Worm (Caenorhabditis elegans) whole organism, midembryonic: Measurements from ENCODE around the gene Y46G5A.14.

Source experiments
- T22C8.4 ChIP-seq: fragments of 200-800 bp; sonication (Bioruptor generic); IDR thresholded peaks from 2 replicates; pipeline ENCODE4 v1.3.6; 2022; ENCODE audit warnings: missing genetic modification characterization, missing compliant biosample characterization
- ref-1 ChIP-seq: fragments of 200-800 bp; sonication (Bioruptor generic); conservative IDR thresholded peaks from 2 replicates; pipeline ENCODE4 v1.3.6; 2022; ENCODE audit warnings: missing genetic modification reagents, missing genetic modification characterization, missing compliant biosample characterization
- ztf-29 ChIP-seq: fragments of 200-800 bp; sonication (Bioruptor generic); IDR thresholded peaks from 2 replicates; pipeline ENCODE4 v1.3.6; 2022; ENCODE audit warnings: missing genetic modification reagents, missing genetic modification characterization, missing compliant biosample characterization

- TF ChIP-seq ref-1 (GFP tag; lab: Robert Waterston, UW) (no peak), ztf-29 (GFP tag; lab: Robert Waterston, UW) (no peak), T22C8.4 (GFP tag; lab: Robert Waterston, UW) (no peak)
Observed at ce11 chrII:12810709-12811108, 36.2 kb downstream of the Y46G5A.14 start, which contains the start of gene Y46G5A.20.
